Worm (Caenorhabditis elegans): ENCODE data around the gene mlc-4.

The mlc-4 gene

ce11 chrIII:3377700-3378099, 15.9 kb downstream of the mlc-4 start (continued):
- TF ChIP-seq ztf-11 (tag; optimal IDR thresholded peaks at IDR 0.05), result no peak
- no peak for TF ChIP-seq R02D3.7 (tag; optimal IDR thresholded peaks at IDR 0.05)

DNA sequence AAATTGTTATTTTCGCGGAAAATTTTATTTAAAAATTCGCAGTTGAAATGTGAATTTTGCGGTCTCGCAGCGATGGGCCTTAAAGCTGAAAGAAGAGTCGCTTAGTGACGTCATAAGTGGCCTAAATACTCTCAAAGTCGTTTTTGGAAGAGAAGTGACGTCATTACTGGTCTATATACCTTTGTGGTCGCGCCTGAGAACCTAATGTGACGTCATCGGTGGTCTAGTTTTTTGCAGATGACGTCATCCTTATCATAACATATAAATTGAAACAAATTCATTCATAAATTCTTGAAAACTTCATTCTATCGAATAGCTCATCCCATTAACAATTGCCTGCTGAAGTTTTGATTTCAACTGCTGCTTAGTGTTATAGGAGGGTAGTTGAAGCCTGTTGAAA, 16.5 kb downstream of the mlc-4 start:
- TF ChIP-seq blmp-1 (tag; optimal IDR thresholded peaks at IDR 0.05; ENCODE audit: insufficient read depth) (no peak), elt-3 (tag; optimal IDR thresholded peaks at IDR 0.05) (no peak), nhr-11 (tag; optimal IDR thresholded peaks at IDR 0.05) (no peak)

ce11 chrIII:3372278-3372677, 21.3 kb downstream of the mlc-4 start:
- TF ChIP-seq ztf-1 (GFP tag; conservative IDR thresholded peaks at IDR 0.05) (no peak), gmeb-1 (tag; optimal IDR thresholded peaks at IDR 0.05) (no peak), fos-1 (tag; optimal IDR thresholded peaks at IDR 0.05) (no peak), lsy-2 (tag; optimal IDR thresholded peaks at IDR 0.05) (no peak), nhr-129 (tag; optimal IDR thresholded peaks at IDR 0.05) (no peak), skn-1 (tag; optimal IDR thresholded peaks at IDR 0.05) (no peak), sem-4 (tag; optimal IDR thresholded peaks at IDR 0.05) (no peak), alr-1 (tag; optimal IDR thresholded peaks at IDR 0.05) (no peak), nhr-21 (tag; optimal IDR thresholded peaks at IDR 0.05) (no peak), nhr-10 (tag; optimal IDR thresholded peaks at IDR 0.05) (no peak), lin-39 (tag; optimal IDR thresholded peaks at IDR 0.05) (no peak), ama-1 (optimal IDR thresholded peaks at IDR 0.05) (no peak), nhr-237 (tag; optimal IDR thresholded peaks at IDR 0.05) (no peak), Y55F3AM.14 (GFP tag; optimal IDR thresholded peaks at IDR 0.05) (no peak), ztf-4 (tag; optimal IDR thresholded peaks at IDR 0.05) (no peak), R02D3.7 (tag; optimal IDR thresholded peaks at IDR 0.05) (no peak), unc-62 (GFP tag; optimal IDR thresholded peaks at IDR 0.05) (no peak), ceh-82 (tag; optimal IDR thresholded peaks at IDR 0.05) (no peak)

DNA sequence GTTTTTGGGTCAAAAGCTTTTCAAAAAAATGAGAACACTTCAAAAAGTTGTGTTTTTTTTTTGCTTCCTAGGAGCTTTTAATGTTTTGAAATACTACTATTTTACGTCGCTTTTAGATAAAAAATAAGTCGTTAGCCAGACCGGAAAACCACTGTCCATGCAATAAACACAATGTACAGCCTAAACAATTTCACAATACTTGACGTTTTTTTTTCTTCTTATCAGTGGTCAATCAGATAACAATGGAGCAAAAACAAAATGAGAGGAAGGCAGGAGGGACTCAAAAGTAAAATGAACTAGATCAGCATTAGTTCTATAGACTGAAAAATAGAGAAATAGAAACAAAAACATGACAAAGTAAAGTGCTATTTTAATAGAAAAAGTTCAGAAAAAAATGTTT, 22.8 kb downstream of the mlc-4 start:
- TF ChIP-seq ztf-11 (tag; optimal IDR thresholded peaks at IDR 0.05), result no peak
- TF ChIP-seq fos-1 (tag; optimal IDR thresholded peaks at IDR 0.05), result peak; percentile 23

DNA sequence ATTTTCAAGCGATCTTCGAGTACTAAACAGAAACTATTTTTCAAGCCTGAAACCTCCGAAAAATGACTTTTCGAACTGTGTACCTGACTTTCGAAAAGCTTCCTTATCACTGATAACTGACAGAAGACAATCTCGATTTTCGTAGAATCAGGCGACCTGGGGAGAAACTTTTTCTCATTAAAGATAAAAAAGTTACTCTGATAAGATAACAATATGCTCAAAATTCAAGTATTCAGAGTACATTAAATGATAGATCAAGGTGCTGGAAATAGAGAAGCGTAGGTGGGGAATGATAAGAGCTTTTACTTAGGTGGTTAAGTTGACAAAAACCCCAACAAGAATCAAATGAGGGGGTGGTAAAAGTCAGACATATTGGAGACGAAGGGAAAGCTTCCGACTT, 23.5 kb downstream of the mlc-4 start, which contains the start of gene prk-2:
TSS of gene prk-2 (minus strand) at position 156 of the 400 bp plus-strand sequence.
- TF ChIP-seq ceh-82 (tag; optimal IDR thresholded peaks at IDR 0.05) (no peak), alr-1 (tag; optimal IDR thresholded peaks at IDR 0.05) (no peak), nhr-10 (tag; optimal IDR thresholded peaks at IDR 0.05) (no peak), sma-3 (GFP tag; optimal IDR thresholded peaks at IDR 0.05) (peak; percentile 22), nhr-21 (tag; optimal IDR thresholded peaks at IDR 0.05) (no peak), egl-27 (tag; optimal IDR thresholded peaks at IDR 0.05) (peak; percentile 57), lin-11 (tag; optimal IDR thresholded peaks at IDR 0.05) (no peak), mdl-1 (tag; optimal IDR thresholded peaks at IDR 0.05) (no peak), aly-2 (tag; optimal IDR thresholded peaks at IDR 0.05) (no peak), fos-1 (tag; optimal IDR thresholded peaks at IDR 0.05) (peak; percentile 90), ama-1 (optimal IDR thresholded peaks at IDR 0.05) (no peak), gmeb-1 (tag; optimal IDR thresholded peaks at IDR 0.05) (peak; percentile 18), mab-5 (tag; optimal IDR thresholded peaks at IDR 0.05) (no peak), crh-2 (tag; optimal IDR thresholded peaks at IDR 0.05) (peak; percentile 19), zag-1 (tag; optimal IDR thresholded peaks at IDR 0.05) (no peak), sma-9 (GFP tag; optimal IDR thresholded peaks at IDR 0.05) (peak; percentile 66), sma-9 (tag; optimal IDR thresholded peaks at IDR 0.05) (no peak), F13H6.1 (tag; optimal IDR thresholded peaks at IDR 0.05) (no peak)

ce11 chrIII:3367772-3368171, 25.8 kb downstream of the mlc-4 start:
- peak; percentile 61 for TF ChIP-seq nhr-25 (tag; optimal IDR thresholded peaks at IDR 0.05)
- peak; percentile 27 for TF ChIP-seq sma-9 (GFP tag; optimal IDR thresholded peaks at IDR 0.05)
- TF ChIP-seq sma-9 (tag; optimal IDR thresholded peaks at IDR 0.05), result no peak
- TF ChIP-seq sma-3 (GFP tag; optimal IDR thresholded peaks at IDR 0.05), result peak; percentile 22
- TF ChIP-seq unc-39 (tag; optimal IDR thresholded peaks at IDR 0.05), result no peak
- TF ChIP-seq nhr-129 (tag; optimal IDR thresholded peaks at IDR 0.05), result no peak
- no peak for TF ChIP-seq blmp-1 (tag; optimal IDR thresholded peaks at IDR 0.05; ENCODE audit: insufficient read depth)

All from whole organism, L2 larva.